Worm (Caenorhabditis elegans): ENCODE data around the gene str-150.

str-150 gene

DNA sequence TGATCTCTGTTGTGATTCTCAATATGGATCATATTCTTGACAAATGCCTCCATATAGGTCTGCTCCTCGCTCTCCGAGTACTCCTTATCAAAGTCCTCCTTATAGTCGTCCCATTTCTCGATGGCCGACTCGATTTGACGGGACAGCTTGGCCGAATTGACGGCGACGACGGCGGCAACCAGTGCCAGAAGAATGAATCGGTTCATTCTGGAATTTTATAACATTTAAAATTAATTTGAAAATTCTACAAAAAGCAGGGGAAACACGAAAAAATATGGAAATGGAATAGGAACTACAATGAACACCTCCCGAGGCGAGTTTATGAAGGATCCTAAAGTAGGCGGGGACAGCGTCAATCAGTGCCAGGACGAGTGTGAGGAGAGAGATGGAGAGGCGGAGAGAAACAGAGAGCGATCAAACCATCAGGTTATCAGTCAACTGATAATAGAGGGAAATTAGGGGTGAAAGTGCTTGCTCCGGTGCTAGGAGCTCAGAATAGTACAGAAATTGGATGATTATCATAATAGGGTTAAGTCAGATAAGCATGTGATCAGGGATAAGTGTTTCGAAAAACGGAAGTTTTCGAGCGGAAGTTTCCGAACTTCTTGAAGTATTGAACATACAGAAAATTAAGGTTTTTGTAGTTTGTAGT is 12.2 kb downstream of the str-150 start, which contains the start of gene cpl-1 (continued):
- TF ChIP-seq tag-97 (GFP tag; IDR thresholded peaks at IDR 0.05) (no peak), Y105C5A.15 (GFP tag; IDR thresholded peaks at IDR 0.05) (no peak), lir-3 (tag; optimal IDR thresholded peaks at IDR 0.05) (no peak), saeg-2 (GFP tag; IDR thresholded peaks at IDR 0.05) (no peak), lsy-2 (tag; optimal IDR thresholded peaks at IDR 0.05) (no peak), dmd-9 (GFP tag; IDR thresholded peaks at IDR 0.05) (no peak), nhr-111 (GFP tag; optimal IDR thresholded peaks at IDR 0.05) (peak; percentile 10), nhr-11 (tag; optimal IDR thresholded peaks at IDR 0.05) (peak; percentile 17), dve-1 (tag; optimal IDR thresholded peaks at IDR 0.05; ENCODE audit: insufficient read depth) (peak; percentile 84), daf-12 (tag; optimal IDR thresholded peaks at IDR 0.05) (no peak), zip-11 (GFP tag; IDR thresholded peaks at IDR 0.05) (no peak), ceh-20 (GFP tag; IDR thresholded peaks at IDR 0.05) (no peak; the same call in 1 of the 2 replicates), fos-1 (tag; optimal IDR thresholded peaks at IDR 0.05) (no peak), nhr-41 (GFP tag; IDR thresholded peaks at IDR 0.05) (no peak), mdt-29 (GFP tag; IDR thresholded peaks at IDR 0.05) (no peak), aha-1 (tag) (peak; percentile 93), vab-7 (GFP tag; IDR thresholded peaks at IDR 0.05) (no peak), hmg-1.1 (GFP tag; IDR thresholded peaks at IDR 0.05) (no peak), hlh-30 (tag; optimal IDR thresholded peaks at IDR 0.05; ENCODE audit: insufficient read depth) (peak; percentile 59), arid-1 (GFP tag; conservative IDR thresholded peaks at IDR 0.05) (no peak), lin-39 (tag; optimal IDR thresholded peaks at IDR 0.05) (no peak), tra-1 (GFP tag; IDR thresholded peaks at IDR 0.05) (peak; percentile 57), cey-2 (tag; optimal IDR thresholded peaks at IDR 0.05; ENCODE audit: borderline replicate concordance, insufficient read depth) (no peak), set-16 (GFP tag; IDR thresholded peaks at IDR 0.05) (no peak), lin-29 (GFP tag; IDR thresholded peaks at IDR 0.05) (no peak), nhr-6 (tag; optimal IDR thresholded peaks at IDR 0.05) (no peak), unc-130 (GFP tag; optimal IDR thresholded peaks at IDR 0.05) (no peak), mxl-2 (GFP tag; conservative IDR thresholded peaks at IDR 0.05) (no peak), nhr-102 (tag; optimal IDR thresholded peaks at IDR 0.05) (peak; percentile 51), dmd-8 (GFP tag; IDR thresholded peaks at IDR 0.05) (no peak), aly-2 (tag; optimal IDR thresholded peaks at IDR 0.05) (no peak), hif-1 (tag; optimal IDR thresholded peaks at IDR 0.05) (no peak), snpc-4 (tag; optimal IDR thresholded peaks at IDR 0.05) (no peak), nhr-25 (tag; optimal IDR thresholded peaks at IDR 0.05; ENCODE audit: borderline replicate concordance, insufficient read depth) (no peak), D1046.2 (GFP tag; IDR thresholded peaks at IDR 0.05) (no peak), unc-62 (GFP tag; optimal IDR thresholded peaks at IDR 0.05 in 1 of 2) (peak in 1 of 2 experiments; percentile 73), unc-62 (tag; optimal IDR thresholded peaks at IDR 0.05) (no peak), pqm-1 (tag; optimal IDR thresholded peaks at IDR 0.05) (peak; percentile 9), daf-19 (GFP tag; conservative IDR thresholded peaks at IDR 0.05) (peak; percentile 48; the same call in 1 of the 2 replicates), R02D3.7 (tag; optimal IDR thresholded peaks at IDR 0.05) (no peak), fkh-10 (GFP tag; optimal IDR thresholded peaks at IDR 0.05) (no peak), daf-16 (GFP tag; optimal IDR thresholded peaks at IDR 0.05) (peak in 1 of 2 experiments; percentile 47), daf-16 (tag; optimal IDR thresholded peaks at IDR 0.05) (peak; percentile 89), php-3 (GFP tag; IDR thresholded peaks at IDR 0.05) (peak; percentile 58; the same call in 1 of the 2 replicates)

Data from whole organism, L4 larva.